Worm (Caenorhabditis elegans) whole organism, L1 larva: Measurements from ENCODE around the gene F59A1.15.

Source experiments
- C34B4.2 ChIP-seq: sonication (generic microtip); optimal IDR thresholded peaks from 2 replicates; lab custom pipeline; 2017; ENCODE audit warnings: mild to moderate bottlenecking, missing genetic modification characterization, missing compliant biosample characterization
- F16B12.6 ChIP-seq: fragments of 150-350 bp; optimal IDR thresholded peaks from 2 replicates; lab custom pipeline; 2014; ENCODE audit warnings: missing biosample characterization, missing genetic modification characterization
- Y116A8C.19 ChIP-seq: sonication (generic microtip); optimal IDR thresholded peaks from 2 replicates; lab custom pipeline; 2016; ENCODE audit warnings: missing compliant biosample characterization, missing genetic modification characterization, borderline replicate concordance
- alr-1 ChIP-seq: fragments of 200-800 bp; sonication (Bioruptor generic); optimal IDR thresholded peaks from 2 replicates; lab custom pipeline; 2018; ENCODE audit warnings: borderline replicate concordance, mild to moderate bottlenecking, missing genetic modification characterization, missing compliant biosample characterization
- aly-2 ChIP-seq: fragments of 150-350 bp; optimal IDR thresholded peaks from 2 replicates; lab custom pipeline; 2014; ENCODE audit warnings: missing biosample characterization, missing genetic modification characterization
- ceh-82 ChIP-seq, 3 experiments: fragments of 150-350 bp in 1 of 3; sonication (generic microtip) in 2 of 3; optimal IDR thresholded peaks; 2 replicates each; lab custom pipeline; 2014 to 2017; ENCODE audit warnings: missing biosample characterization in 3 of 3, missing genetic modification characterization in 3 of 3
- ceh-90 ChIP-seq: sonication (generic microtip); optimal IDR thresholded peaks from 2 replicates; lab custom pipeline; 2016; ENCODE audit warnings: missing genetic modification characterization, missing compliant biosample characterization
- ces-1 ChIP-seq: fragments of 150-350 bp; optimal IDR thresholded peaks from 2 replicates; lab custom pipeline; 2014; ENCODE audit warnings: missing biosample characterization, missing genetic modification reagents, missing genetic modification characterization
- dpl-1 ChIP-seq, 3 experiments: fragments of 150-350 bp in 2 of 3; sonication (generic microtip) in 1 of 3; optimal IDR thresholded peaks; 2 replicates each; lab custom pipeline; 2014 to 2017; ENCODE audit warnings: missing biosample characterization in 3 of 3, missing genetic modification characterization in 3 of 3, missing genetic modification reagents in 3 of 3
- elt-2 ChIP-seq: sonication (generic microtip); optimal IDR thresholded peaks from 2 replicates; lab custom pipeline; 2016; ENCODE audit warnings: missing genetic modification characterization, mild to moderate bottlenecking, inconsistent platforms, missing compliant biosample characterization, missing genetic modification reagents
- elt-3 ChIP-seq, 6 experiments: fragments of 150-350 bp in 1 of 6; sonication (generic microtip); optimal IDR thresholded peaks; 2 replicates each; lab custom pipeline; 2017 to 2018; ENCODE audit warnings: missing biosample characterization in 6 of 6, missing genetic modification characterization in 6 of 6, inconsistent platforms in 1 of 6
- fkh-10 ChIP-seq: sonication (generic microtip); optimal IDR thresholded peaks from 2 replicates; lab custom pipeline; 2017; ENCODE audit warnings: missing biosample characterization, missing genetic modification reagents, missing genetic modification characterization
- fkh-4 ChIP-seq: sonication (generic microtip); optimal IDR thresholded peaks from 2 replicates; lab custom pipeline; 2016; ENCODE audit warnings: missing compliant biosample characterization, missing genetic modification characterization, borderline replicate concordance
- irx-1 ChIP-seq: sonication (generic microtip); optimal IDR thresholded peaks from 2 replicates; lab custom pipeline; 2016; ENCODE audit warnings: missing genetic modification characterization, missing compliant biosample characterization
- jun-1 ChIP-seq: fragments of 150-350 bp; optimal IDR thresholded peaks from 2 replicates; lab custom pipeline; 2014; ENCODE audit warnings: missing biosample characterization, missing genetic modification reagents, missing genetic modification characterization
- lin-14 ChIP-seq: fragments of 200-800 bp; sonication (Bioruptor generic); optimal IDR thresholded peaks from 2 replicates; lab custom pipeline; 2018; ENCODE audit warnings: mild to moderate bottlenecking, missing genetic modification characterization, moderate library complexity, missing compliant biosample characterization
- lin-35 ChIP-seq, 2 experiments: fragments of 150-350 bp; optimal IDR thresholded peaks; 2 replicates each; lab custom pipeline; 2014; ENCODE audit warnings: missing biosample characterization in 2 of 2, missing genetic modification characterization in 2 of 2, missing genetic modification reagents in 2 of 2
- mab-9 ChIP-seq: fragments of 200-800 bp; sonication (Bioruptor generic); IDR thresholded peaks from 2 replicates; pipeline ENCODE4 v1.3.6; 2022; ENCODE audit warnings: missing genetic modification reagents, missing genetic modification characterization, missing compliant biosample characterization
- mdl-1 ChIP-seq, 2 experiments: fragments of 150-350 bp; optimal IDR thresholded peaks; 2 replicates each; lab custom pipeline; 2014 to 2017; ENCODE audit warnings: missing biosample characterization in 2 of 2, missing genetic modification characterization in 2 of 2, inconsistent platforms in 1 of 2
- nhr-11 ChIP-seq: fragments of 150-350 bp; optimal IDR thresholded peaks from 2 replicates; lab custom pipeline; 2014; ENCODE audit warnings: missing biosample characterization, missing genetic modification characterization
- nhr-19 ChIP-seq: fragments of 200-800 bp; sonication (Bioruptor generic); conservative IDR thresholded peaks from 2 replicates; pipeline ENCODE4 v1.3.6; 2022; ENCODE audit warnings: missing genetic modification characterization, missing compliant biosample characterization
- nhr-20 ChIP-seq: sonication (generic microtip); optimal IDR thresholded peaks from 2 replicates; lab custom pipeline; 2016; ENCODE audit warnings: mild to moderate bottlenecking, missing genetic modification characterization, missing compliant biosample characterization
- nhr-47 ChIP-seq: sonication (generic microtip); optimal IDR thresholded peaks from 2 replicates; lab custom pipeline; 2016; ENCODE audit warnings: mild to moderate bottlenecking, missing genetic modification characterization, moderate library complexity, missing compliant biosample characterization
- nhr-77 ChIP-seq: fragments of 150-350 bp; optimal IDR thresholded peaks from 2 replicates; lab custom pipeline; 2014; ENCODE audit warnings: missing biosample characterization, missing genetic modification characterization
- nhr-84 ChIP-seq: sonication (generic microtip); optimal IDR thresholded peaks from 2 replicates; lab custom pipeline; 2017; ENCODE audit warnings: missing biosample characterization, missing genetic modification characterization
- nhr-90 ChIP-seq: sonication (generic microtip); optimal IDR thresholded peaks from 2 replicates; lab custom pipeline; 2016; ENCODE audit warnings: mild to moderate bottlenecking, missing genetic modification characterization, missing compliant biosample characterization; ENCODE audit not compliant: poor library complexity
- pag-3 ChIP-seq: sonication (generic microtip); optimal IDR thresholded peaks from 2 replicates; lab custom pipeline; 2017; ENCODE audit warnings: missing genetic modification characterization, mild to moderate bottlenecking, missing compliant biosample characterization, antibody characterized with exemption, borderline replicate concordance; ENCODE audit not compliant: insufficient read depth
- pax-3 ChIP-seq: fragments of 200-800 bp; sonication (Bioruptor generic); optimal IDR thresholded peaks from 2 replicates; lab custom pipeline; 2018; ENCODE audit warnings: mild to moderate bottlenecking, missing genetic modification characterization, moderate library complexity, missing compliant biosample characterization
- pqm-1 ChIP-seq: sonication (generic microtip); optimal IDR thresholded peaks from 3 replicates; lab custom pipeline; 2017; ENCODE audit warnings: missing biosample characterization, missing genetic modification characterization
- skn-1 ChIP-seq: fragments of 150-350 bp; optimal IDR thresholded peaks from 2 replicates; lab custom pipeline; 2014; ENCODE audit warnings: missing biosample characterization, missing genetic modification characterization
- snpc-4 ChIP-seq: fragments of 150-350 bp; optimal IDR thresholded peaks from 2 replicates; lab custom pipeline; 2014; ENCODE audit warnings: missing biosample characterization, missing genetic modification characterization
- swsn-7 ChIP-seq: sonication (generic microtip); optimal IDR thresholded peaks from 2 replicates; lab custom pipeline; 2016; ENCODE audit warnings: missing genetic modification characterization, missing compliant biosample characterization
- tbx-2 ChIP-seq: sonication (generic microtip); optimal IDR thresholded peaks from 2 replicates; lab custom pipeline; 2016; ENCODE audit warnings: missing genetic modification characterization, missing compliant biosample characterization
- tlp-1 ChIP-seq: fragments of 150-350 bp; optimal IDR thresholded peaks from 2 replicates; lab custom pipeline; 2014; ENCODE audit warnings: missing biosample characterization, missing genetic modification characterization
- unc-130 ChIP-seq: fragments of 150-350 bp; optimal IDR thresholded peaks from 2 replicates; lab custom pipeline; 2017; ENCODE audit warnings: missing biosample characterization, missing genetic modification characterization, inconsistent platforms
- unc-86 ChIP-seq: sonication (generic microtip); optimal IDR thresholded peaks from 2 replicates; lab custom pipeline; 2016; ENCODE audit warnings: missing genetic modification characterization, missing compliant biosample characterization
- xbp-1 ChIP-seq: sonication (generic microtip); optimal IDR thresholded peaks from 2 replicates; lab custom pipeline; 2016; ENCODE audit warnings: missing genetic modification characterization, missing compliant biosample characterization

The F59A1.15 gene

ce11 chrV:17714330-17714729 is 30.7 kb upstream of the F59A1.15 start, which contains the start of gene twk-33:
Gene twk-33 (minus strand): TSS chrV:17714377.
- TF ChIP-seq mdl-1 (tag; optimal IDR thresholded peaks at IDR 0.05; lab: Kevin White, UChicago) (no peak), C34B4.2 (no peak), elt-3 (tag; optimal IDR thresholded peaks at IDR 0.05; lab: Kevin White, UChicago) (peak in 1 of 6 experiments; percentile 63), nhr-20 (tag; lab: Kevin White, UChicago) (no peak), snpc-4 (tag; lab: Kevin White, UChicago) (no peak), jun-1 (tag; lab: Kevin White, UChicago) (peak; percentile 49), tlp-1 (tag; lab: Kevin White, UChicago) (peak; percentile 40), irx-1 (no peak), pqm-1 (peak; percentile 95), elt-2 (peak; percentile 96), nhr-11 (tag; lab: Kevin White, UChicago) (no peak), fkh-10 (GFP tag; lab: Kevin White, UChicago) (no peak), nhr-47 (no peak), mab-9 (GFP tag; lab: Robert Waterston, UW) (no peak), swsn-7 (tag; lab: Kevin White, UChicago) (no peak), ceh-90 (tag; lab: Kevin White, UChicago) (no peak), F16B12.6 (tag; lab: Kevin White, UChicago) (no peak), unc-86 (tag; lab: Kevin White, UChicago) (no peak)

ce11 chrV:17712349-17712748 is 28.7 kb upstream of the F59A1.15 start:
- no peak for TF ChIP-seq ceh-90 (tag; lab: Kevin White, UChicago)
- no peak for TF ChIP-seq nhr-84 (tag; lab: Kevin White, UChicago)
- no peak for TF ChIP-seq fkh-4 (tag; lab: Kevin White, UChicago)
- no peak for TF ChIP-seq nhr-20 (tag; lab: Kevin White, UChicago)
- no peak for TF ChIP-seq pag-3 (tag; lab: Kevin White, UChicago)
- TF ChIP-seq pqm-1: no peak
- TF ChIP-seq nhr-19 (GFP tag; lab: Robert Waterston, UW): no peak
- TF ChIP-seq dpl-1 (GFP tag; optimal IDR thresholded peaks at IDR 0.05; lab: Kevin White, UChicago): no peak
- no peak for TF ChIP-seq tbx-2 (tag; lab: Kevin White, UChicago)

- TF ChIP-seq mab-9 (GFP tag; lab: Robert Waterston, UW) (no peak), nhr-77 (tag; lab: Kevin White, UChicago) (no peak), ces-1 (GFP tag; lab: Kevin White, UChicago) (no peak), nhr-11 (tag; lab: Kevin White, UChicago) (no peak), ceh-82 (tag; optimal IDR thresholded peaks at IDR 0.05; lab: Kevin White, UChicago) (no peak), nhr-90 (no peak), pqm-1 (no peak), skn-1 (no peak), snpc-4 (tag; lab: Kevin White, UChicago) (no peak), aly-2 (no peak), nhr-20 (tag; lab: Kevin White, UChicago) (no peak), alr-1 (tag; lab: Kevin White, UChicago) (no peak), xbp-1 (tag; lab: Kevin White, UChicago) (no peak), Y116A8C.19 (tag; lab: Kevin White, UChicago) (no peak), unc-130 (tag; lab: Kevin White, UChicago) (no peak), F16B12.6 (tag; lab: Kevin White, UChicago) (no peak), lin-14 (GFP tag; lab: Kevin White, UChicago) (no peak), lin-35 (GFP tag; optimal IDR thresholded peaks at IDR 0.05; lab: Kevin White, UChicago) (no peak), nhr-19 (GFP tag; lab: Robert Waterston, UW) (no peak), pax-3 (tag; lab: Kevin White, UChicago) (no peak)
- TF ChIP-seq, all 84 proteins: peak for 0
Measured at ce11 chrV:17707022-17707421, 23.4 kb upstream of the F59A1.15 start, which contains the start of gene srh-31. Gene srh-31 (plus strand): TSS chrV:17707322.
